Worm (Caenorhabditis elegans) whole organism, L4 larva: Measurements from ENCODE around the gene mai-1.

Source experiments
- lin-13 ChIP-seq: fragments of 150-350 bp; optimal IDR thresholded peaks from 2 replicates; lab custom pipeline; 2014; ENCODE audit warnings: missing biosample characterization, missing genetic modification reagents, missing genetic modification characterization
- nhr-25 ChIP-seq: sonication (generic microtip); optimal IDR thresholded peaks from 2 replicates; lab custom pipeline; 2017; ENCODE audit warnings: missing genetic modification characterization, mild to moderate bottlenecking, missing compliant biosample characterization, antibody characterized with exemption, moderate library complexity, borderline replicate concordance; ENCODE audit not compliant: insufficient read depth

- TF ChIP-seq nhr-25 (tag; lab: Kevin White, UChicago) (peak; percentile 54), lin-13 (no peak)
Measured at ce11 chrX:3115134-3116032, 1.0 kb downstream of the mai-1 start.
